Worm (Caenorhabditis elegans): ENCODE data around the gene sms-1.

Gene sms-1

DNA sequence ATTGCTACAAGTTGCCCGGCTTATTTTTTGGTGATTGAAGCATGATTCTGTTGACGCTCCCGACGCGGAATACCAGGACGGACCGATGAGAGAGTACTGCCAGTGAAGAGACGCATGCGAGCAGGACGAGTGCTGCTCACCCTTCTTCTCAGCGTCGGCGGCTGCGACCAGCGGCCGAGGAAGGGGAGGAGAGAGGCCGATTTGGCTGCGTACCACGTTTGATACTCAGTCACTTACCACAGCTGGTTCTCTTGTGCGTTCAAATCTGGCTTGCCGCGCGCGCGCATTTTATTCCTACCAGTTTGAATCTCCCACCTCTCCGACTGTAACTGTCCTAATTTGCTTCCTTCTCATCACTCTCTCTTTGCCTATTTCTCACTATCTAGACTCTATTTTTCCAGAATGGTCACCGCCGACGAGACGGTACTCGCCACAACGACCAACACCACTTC is 26.3 kb upstream of the sms-1 start, which contains the start of gene mep-1 (continued):
- peak; percentile 5 for TF ChIP-seq unc-55 (GFP tag; optimal IDR thresholded peaks at IDR 0.05)
- TF ChIP-seq pha-4 (tag; optimal IDR thresholded peaks at IDR 0.05): no peak
- TF ChIP-seq eyg-1 (tag; optimal IDR thresholded peaks at IDR 0.05): peak; percentile 61
- no peak for TF ChIP-seq T23F11.4 (GFP tag; optimal IDR thresholded peaks at IDR 0.05)
- TF ChIP-seq pax-1 (tag; optimal IDR thresholded peaks at IDR 0.05): no peak
- no peak for TF ChIP-seq ttx-3 (tag; optimal IDR thresholded peaks at IDR 0.05)
- no peak for TF ChIP-seq nhr-232 (tag; optimal IDR thresholded peaks at IDR 0.05)
- TF ChIP-seq Y22D7AL.16 (tag; optimal IDR thresholded peaks at IDR 0.05): no peak
- TF ChIP-seq dve-1 (tag; optimal IDR thresholded peaks at IDR 0.05): no peak
- peak; percentile 5 for TF ChIP-seq ceh-6 (GFP tag; optimal IDR thresholded peaks at IDR 0.05)
- peak; percentile 17 for TF ChIP-seq C08G9.2 (tag; optimal IDR thresholded peaks at IDR 0.05)
- TF ChIP-seq ceh-24 (tag; optimal IDR thresholded peaks at IDR 0.05): no peak
- no peak for TF ChIP-seq che-1 (tag; optimal IDR thresholded peaks at IDR 0.05)
- TF ChIP-seq dmd-4 (tag; optimal IDR thresholded peaks at IDR 0.05; ENCODE audit: borderline replicate concordance): peak; percentile 55
- TF ChIP-seq lin-11 (tag; optimal IDR thresholded peaks at IDR 0.05): no peak
- TF ChIP-seq gmeb-2 (tag; optimal IDR thresholded peaks at IDR 0.05): no peak
- no peak for TF ChIP-seq sox-2 (GFP tag; IDR thresholded peaks at IDR 0.05)
- TF ChIP-seq K02D7.2 (tag; optimal IDR thresholded peaks at IDR 0.05): no peak
- TF ChIP-seq ceh-19 (GFP tag; optimal IDR thresholded peaks at IDR 0.05): no peak
- no peak for TF ChIP-seq hlh-6 (tag; optimal IDR thresholded peaks at IDR 0.05)
- TF ChIP-seq ceh-2 (tag; optimal IDR thresholded peaks at IDR 0.05): no peak
- TF ChIP-seq ztf-16 (tag; optimal IDR thresholded peaks at IDR 0.05): peak; percentile 2
- TF ChIP-seq ref-2 (tag; optimal IDR thresholded peaks at IDR 0.05): peak; percentile 9
- no peak for TF ChIP-seq npax-4 (tag; optimal IDR thresholded peaks at IDR 0.05)
- no peak for TF ChIP-seq ahr-1 (tag; optimal IDR thresholded peaks at IDR 0.05)
- no peak for TF ChIP-seq ceh-14 (tag; optimal IDR thresholded peaks at IDR 0.05)
- no peak for TF ChIP-seq F13H6.1 (tag; optimal IDR thresholded peaks at IDR 0.05)
- peak; percentile 72 for TF ChIP-seq madf-2 (tag; optimal IDR thresholded peaks at IDR 0.05)
- TF ChIP-seq K09A11.1 (tag; optimal IDR thresholded peaks at IDR 0.05; ENCODE audit: insufficient read depth): no peak
- no peak for TF ChIP-seq fkh-6 (tag; optimal IDR thresholded peaks at IDR 0.05)
- TF ChIP-seq lim-6 (tag; optimal IDR thresholded peaks at IDR 0.05): no peak
- TF ChIP-seq hlh-30 (tag; optimal IDR thresholded peaks at IDR 0.05; ENCODE audit: insufficient read depth): peak; percentile 31
- no peak for TF ChIP-seq unc-86 (tag; optimal IDR thresholded peaks at IDR 0.05)
- TF ChIP-seq tbx-7 (tag; optimal IDR thresholded peaks at IDR 0.05): no peak
- no peak for TF ChIP-seq syd-9 (tag; optimal IDR thresholded peaks at IDR 0.05)
- TF ChIP-seq hlh-13 (GFP tag; optimal IDR thresholded peaks at IDR 0.05): no peak
- TF ChIP-seq nfya-1 (tag; optimal IDR thresholded peaks at IDR 0.05): peak; percentile 52

DNA sequence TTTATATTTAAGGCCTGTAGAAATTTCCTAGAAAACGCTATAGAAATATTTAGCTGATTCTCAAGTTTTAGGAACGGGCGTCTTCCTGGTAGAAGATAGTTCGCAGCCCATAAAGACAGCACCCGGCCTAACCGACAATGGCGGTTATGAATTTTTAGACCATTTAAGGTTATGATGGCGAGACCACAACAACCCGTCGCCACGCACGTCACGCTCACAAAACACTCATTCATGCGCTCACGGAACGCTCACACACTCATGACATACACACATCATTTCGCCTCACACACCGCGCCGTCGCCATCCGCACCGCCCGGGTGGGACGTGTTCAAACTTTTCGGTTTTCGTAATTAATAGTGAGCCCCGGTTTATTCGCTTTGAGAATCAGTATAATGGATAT is 25.7 kb upstream of the sms-1 start:
- TF ChIP-seq hlh-30 (tag; optimal IDR thresholded peaks at IDR 0.05; ENCODE audit: insufficient read depth): peak; percentile 1
- TF ChIP-seq dve-1 (tag; optimal IDR thresholded peaks at IDR 0.05): no peak

DNA sequence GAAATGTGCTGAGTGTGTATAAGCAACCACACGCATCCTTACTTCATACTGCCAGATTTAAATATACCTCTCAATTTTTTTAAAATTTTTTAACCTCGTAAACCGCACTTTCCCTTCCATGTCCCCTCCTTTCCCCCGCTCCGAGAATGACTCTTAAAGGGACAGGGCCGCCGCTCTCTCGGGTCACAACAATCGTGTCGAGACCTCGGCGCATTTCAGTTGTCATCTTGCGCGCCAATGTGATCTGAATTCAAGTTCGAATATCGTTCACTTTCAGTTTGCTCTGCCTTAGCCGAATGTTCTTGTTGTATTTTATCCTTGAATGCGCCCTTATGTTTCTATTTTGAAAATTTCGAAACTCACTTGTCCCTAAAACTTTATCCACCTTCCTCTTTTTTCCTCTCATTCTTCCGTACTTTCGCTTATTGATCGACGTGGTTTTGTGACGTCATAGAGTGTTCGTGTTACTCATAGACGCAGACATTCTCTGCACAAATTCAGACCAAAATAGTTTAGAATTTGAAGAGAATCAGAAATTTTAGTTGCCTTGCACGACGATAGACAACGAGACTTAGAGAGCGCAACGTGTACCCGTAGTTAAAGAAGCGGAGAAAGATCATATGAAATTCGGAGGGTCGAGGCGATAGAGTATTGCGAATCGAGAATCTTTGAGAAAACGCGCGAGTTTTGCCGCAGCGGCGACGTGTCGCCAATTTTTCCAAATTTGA is 24.4 kb upstream of the sms-1 start:
- TF ChIP-seq syd-9 (tag; optimal IDR thresholded peaks at IDR 0.05) (no peak), pha-2 (tag; optimal IDR thresholded peaks at IDR 0.05) (no peak), fax-1 (tag; optimal IDR thresholded peaks at IDR 0.05) (no peak), elt-2 (tag; optimal IDR thresholded peaks at IDR 0.05) (no peak), ztf-16 (tag; optimal IDR thresholded peaks at IDR 0.05) (no peak), sox-4 (tag; optimal IDR thresholded peaks at IDR 0.05) (no peak), dve-1 (tag; optimal IDR thresholded peaks at IDR 0.05) (peak; percentile 21), C08G9.2 (tag; optimal IDR thresholded peaks at IDR 0.05) (no peak), che-1 (tag; optimal IDR thresholded peaks at IDR 0.05) (no peak), nfya-1 (tag; optimal IDR thresholded peaks at IDR 0.05) (peak; percentile 49), rnt-1 (tag; optimal IDR thresholded peaks at IDR 0.05) (no peak), unc-86 (tag; optimal IDR thresholded peaks at IDR 0.05) (no peak), elt-4 (tag; optimal IDR thresholded peaks at IDR 0.05) (no peak), fkh-6 (tag; optimal IDR thresholded peaks at IDR 0.05) (no peak), ceh-18 (tag; optimal IDR thresholded peaks at IDR 0.05) (peak; percentile 37), ceh-48 (tag; optimal IDR thresholded peaks at IDR 0.05) (peak; percentile 16), madf-2 (tag; optimal IDR thresholded peaks at IDR 0.05) (peak; percentile 99), K02D7.2 (tag; optimal IDR thresholded peaks at IDR 0.05) (no peak), ref-2 (tag; optimal IDR thresholded peaks at IDR 0.05) (peak; percentile 6), ceh-6 (GFP tag; optimal IDR thresholded peaks at IDR 0.05) (no peak), lim-6 (tag; optimal IDR thresholded peaks at IDR 0.05) (no peak), pag-3 (tag; optimal IDR thresholded peaks at IDR 0.05; ENCODE audit: borderline replicate concordance) (no peak), ceh-34 (tag; optimal IDR thresholded peaks at IDR 0.05) (no peak), unc-55 (GFP tag; optimal IDR thresholded peaks at IDR 0.05) (peak; percentile 24), lin-11 (tag; optimal IDR thresholded peaks at IDR 0.05) (no peak)

All from whole organism, late embryonic.